Fruit fly (Drosophila melanogaster) whole organism, embryonic: ENCODE measurements around the gene CG5793.
A peak's percentile ranks its signal among the peaks of the same experiment; 100 is the strongest.

Experiments
- Adf1 ChIP-seq: fragments of 200-800 bp; sonication (Bioruptor generic); IDR thresholded peaks from 2 replicates; pipeline ENCODE4 v1.3.6; 2022; ENCODE audit warnings: missing biosample characterization, missing genetic modification characterization
- CG10209 ChIP-seq: fragments of 200-800 bp; sonication (Bioruptor generic); optimal IDR thresholded peaks from 3 replicates; lab custom pipeline; 2017; ENCODE audit warnings: missing biosample characterization, mild to moderate bottlenecking, missing genetic modification characterization, missing genetic modification reagents
- CG10979 ChIP-seq: fragments of 200-800 bp; sonication (Bioruptor generic); optimal IDR thresholded peaks from 2 replicates; lab custom pipeline; 2018; ENCODE audit warnings: missing biosample characterization, mild to moderate bottlenecking, missing genetic modification characterization, moderate library complexity
- CG12769 ChIP-seq: fragments of 200-800 bp; sonication (Bioruptor generic); optimal IDR thresholded peaks from 2 replicates; lab custom pipeline; 2019; ENCODE audit warnings: missing biosample characterization, mild to moderate bottlenecking, missing genetic modification characterization, moderate library complexity
- CG13123 ChIP-seq: fragments of 200-800 bp; sonication (Bioruptor generic); optimal IDR thresholded peaks from 2 replicates; lab custom pipeline; 2016; ENCODE audit warnings: missing biosample characterization, missing genetic modification characterization
- CG13287 ChIP-seq: fragments of 200-800 bp; sonication (Bioruptor generic); IDR thresholded peaks from 2 replicates; pipeline ENCODE4 v1.3.6; 2022; ENCODE audit warnings: missing biosample characterization, missing genetic modification characterization; ENCODE audit not compliant: partially characterized antibody
- CG13775 ChIP-seq: fragments of 200-800 bp; sonication (Bioruptor generic); optimal IDR thresholded peaks from 3 replicates; lab custom pipeline; 2017; ENCODE audit warnings: missing biosample characterization, mild to moderate bottlenecking, missing genetic modification characterization
- CG18011 ChIP-seq: fragments of 200-800 bp; sonication (Bioruptor generic); optimal IDR thresholded peaks from 2 replicates; lab custom pipeline; 2017; ENCODE audit warnings: missing biosample characterization, missing genetic modification characterization, mild to moderate bottlenecking, moderate library complexity, missing genotype
- CG18262 ChIP-seq: fragments of 200-800 bp; optimal IDR thresholded peaks from 3 replicates; lab custom pipeline; 2019; ENCODE audit warnings: missing biosample characterization, mild to moderate bottlenecking, missing genetic modification characterization, moderate library complexity
- CG31365 ChIP-seq: fragments of 200-800 bp; sonication (Bioruptor generic); optimal IDR thresholded peaks from 2 replicates; lab custom pipeline; 2018; ENCODE audit warnings: missing biosample characterization, mild to moderate bottlenecking, missing genetic modification characterization
- CG4282 ChIP-seq: fragments of 200-800 bp; sonication (Bioruptor generic); optimal IDR thresholded peaks from 2 replicates; lab custom pipeline; 2016; ENCODE audit warnings: missing biosample characterization, missing genetic modification characterization
- CG8089 ChIP-seq: fragments of 200-800 bp; sonication (Bioruptor generic); optimal IDR thresholded peaks from 3 replicates; lab custom pipeline; 2016; ENCODE audit warnings: missing biosample characterization, missing genetic modification characterization
- CG8944 ChIP-seq: fragments of 200-800 bp; sonication (Bioruptor generic); optimal IDR thresholded peaks from 3 replicates; lab custom pipeline; 2016; ENCODE audit warnings: missing biosample characterization, missing genetic modification characterization
- CG9437 ChIP-seq: fragments of 200-800 bp; sonication (Bioruptor generic); optimal IDR thresholded peaks from 2 replicates; lab custom pipeline; 2018; ENCODE audit warnings: missing biosample characterization, mild to moderate bottlenecking, missing genetic modification characterization
- CG9727 ChIP-seq: fragments of 200-800 bp; sonication (Bioruptor generic); optimal IDR thresholded peaks from 3 replicates; lab custom pipeline; 2017; ENCODE audit warnings: missing biosample characterization, mild to moderate bottlenecking, missing genetic modification characterization
- Dad ChIP-seq: fragments of 200-800 bp; sonication (Bioruptor generic); optimal IDR thresholded peaks from 3 replicates; lab custom pipeline; 2016; ENCODE audit warnings: missing biosample characterization, missing genetic modification characterization
- Deaf1 ChIP-seq: fragments of 200-800 bp; optimal IDR thresholded peaks from 3 replicates; lab custom pipeline; 2019; ENCODE audit warnings: missing biosample characterization, mild to moderate bottlenecking, missing genetic modification characterization, moderate library complexity
- HHEX ChIP-seq: fragments of 200-800 bp; sonication (Bioruptor generic); optimal IDR thresholded peaks from 3 replicates; lab custom pipeline; 2017; ENCODE audit warnings: missing biosample characterization, mild to moderate bottlenecking, missing genetic modification characterization, missing genetic modification reagents
- Hey ChIP-seq: fragments of 200-800 bp; sonication (Bioruptor generic); optimal IDR thresholded peaks from 3 replicates; lab custom pipeline; 2018; ENCODE audit warnings: missing biosample characterization, mild to moderate bottlenecking, missing genetic modification characterization
- Hr3 ChIP-seq: fragments of 200-800 bp; sonication (Bioruptor generic); optimal IDR thresholded peaks from 3 replicates; lab custom pipeline; 2016; ENCODE audit warnings: missing biosample characterization, missing genetic modification characterization
- Hsf ChIP-seq: fragments of 200-800 bp; sonication (Bioruptor generic); optimal IDR thresholded peaks from 3 replicates; lab custom pipeline; 2016; ENCODE audit warnings: missing biosample characterization, missing genetic modification characterization
- MBD-R2 ChIP-seq: fragments of 200-800 bp; sonication (Bioruptor generic); IDR thresholded peaks from 2 replicates; pipeline ENCODE4 v1.3.6; 2022; ENCODE audit warnings: missing biosample characterization, missing genetic modification characterization
- Mad ChIP-seq: fragments of 200-800 bp; sonication (Bioruptor generic); optimal IDR thresholded peaks from 2 replicates; lab custom pipeline; 2016; ENCODE audit warnings: missing biosample characterization, missing genetic modification characterization
- Scr ChIP-seq: fragments of 200-800 bp; sonication (Bioruptor generic); IDR thresholded peaks from 2 replicates; pipeline ENCODE4 v1.3.6; 2022; ENCODE audit warnings: missing biosample characterization, missing genetic modification characterization; ENCODE audit not compliant: partially characterized antibody
- Usf ChIP-seq: fragments of 200-800 bp; sonication (Bioruptor generic); optimal IDR thresholded peaks from 2 replicates; lab custom pipeline; 2017; ENCODE audit warnings: missing genotype, missing biosample characterization, missing genetic modification characterization
- Xbp1 ChIP-seq: fragments of 200-800 bp; sonication (Bioruptor generic); optimal IDR thresholded peaks from 3 replicates; lab custom pipeline; 2016; ENCODE audit warnings: missing biosample characterization, mild to moderate bottlenecking, missing genetic modification characterization
- abd-A ChIP-seq: fragments of 200-800 bp; sonication (Bioruptor generic); optimal IDR thresholded peaks from 3 replicates; lab custom pipeline; 2019; ENCODE audit warnings: missing biosample characterization, mild to moderate bottlenecking, missing genetic modification characterization, moderate library complexity
- bbx ChIP-seq: fragments of 200-800 bp; sonication (Bioruptor generic); IDR thresholded peaks from 2 replicates; pipeline ENCODE4 v1.3.6; 2022; ENCODE audit warnings: missing biosample characterization, missing genetic modification characterization; ENCODE audit not compliant: partially characterized antibody
- bcd ChIP-seq: fragments of 200-800 bp; sonication (Bioruptor generic); optimal IDR thresholded peaks from 2 replicates; lab custom pipeline; 2017; ENCODE audit warnings: missing biosample characterization, mild to moderate bottlenecking, missing genetic modification characterization
- bigmax ChIP-seq: fragments of 200-800 bp; sonication (Bioruptor generic); optimal IDR thresholded peaks from 2 replicates; lab custom pipeline; 2018; ENCODE audit warnings: missing biosample characterization, mild to moderate bottlenecking, missing genetic modification characterization
- cato ChIP-seq: fragments of 200-800 bp; sonication (Bioruptor generic); optimal IDR thresholded peaks from 2 replicates; lab custom pipeline; 2016; ENCODE audit warnings: missing biosample characterization, missing genetic modification characterization, borderline replicate concordance
- caup ChIP-seq: fragments of 200-800 bp; sonication (Bioruptor generic); optimal IDR thresholded peaks from 3 replicates; lab custom pipeline; 2017; ENCODE audit warnings: missing biosample characterization, mild to moderate bottlenecking, missing genetic modification characterization, moderate library complexity; ENCODE audit not compliant: severe bottlenecking
- dmrt11E ChIP-seq: fragments of 200-800 bp; sonication (Bioruptor generic); optimal IDR thresholded peaks from 3 replicates; lab custom pipeline; 2018; ENCODE audit warnings: missing biosample characterization, mild to moderate bottlenecking, missing genetic modification characterization, moderate library complexity
- dmrt99B ChIP-seq: fragments of 200-800 bp; sonication (Bioruptor generic); optimal IDR thresholded peaks from 2 replicates; lab custom pipeline; 2018; ENCODE audit warnings: missing biosample characterization, mild to moderate bottlenecking, missing genetic modification characterization, moderate library complexity
- gfzf ChIP-seq: fragments of 200-800 bp; sonication (Bioruptor generic); optimal IDR thresholded peaks from 2 replicates; lab custom pipeline; 2016; ENCODE audit warnings: missing biosample characterization, mild to moderate bottlenecking, missing genetic modification characterization, moderate library complexity
- klu ChIP-seq: fragments of 200-800 bp; sonication (Bioruptor generic); IDR thresholded peaks from 2 replicates; pipeline ENCODE4 v1.3.6; 2022; ENCODE audit warnings: missing biosample characterization, missing genetic modification characterization
- knrl ChIP-seq: fragments of 200-800 bp; sonication (Bioruptor generic); IDR thresholded peaks from 3 replicates; pipeline ENCODE4 v1.3.6; 2022; ENCODE audit warnings: missing biosample characterization, missing genetic modification characterization; ENCODE audit not compliant: partially characterized antibody
- nmo ChIP-seq: fragments of 200-800 bp; sonication (Bioruptor generic); optimal IDR thresholded peaks from 2 replicates; lab custom pipeline; 2018; ENCODE audit warnings: missing biosample characterization, mild to moderate bottlenecking, missing genetic modification characterization, moderate library complexity
- peb ChIP-seq: fragments of 200-800 bp; sonication (Bioruptor generic); IDR thresholded peaks from 2 replicates; pipeline ENCODE4 v1.3.6; 2022; ENCODE audit warnings: missing biosample characterization, missing genetic modification characterization
- prd ChIP-seq, 3 experiments: fragments of >200 bp in 2 of 3; fragments of 200-800 bp in 1 of 3; sonication (Bioruptor generic) in 1 of 3; optimal IDR thresholded peaks in 2 of 3; IDR thresholded peaks in 1 of 3; 2 replicates in 2 of 3; 3 replicates in 1 of 3; pipeline versions ENCODE4 v1.3.6 to Lab custom; 2017 to 2022; ENCODE audit warnings: missing biosample characterization in 1 of 3, missing genetic modification characterization in 1 of 3
- pum ChIP-seq: fragments of 200-800 bp; sonication (Bioruptor generic); optimal IDR thresholded peaks from 2 replicates; lab custom pipeline; 2016; ENCODE audit warnings: missing biosample characterization, missing genetic modification characterization
- ranshi ChIP-seq: fragments of 200-800 bp; sonication (Bioruptor generic); IDR thresholded peaks from 2 replicates; pipeline ENCODE4 v1.3.6; 2022; ENCODE audit warnings: missing biosample characterization, missing genetic modification characterization
- run ChIP-seq: fragments of 200-800 bp; sonication (Bioruptor generic); optimal IDR thresholded peaks from 3 replicates; lab custom pipeline; 2018; ENCODE audit warnings: missing biosample characterization, mild to moderate bottlenecking, missing genetic modification characterization
- sens ChIP-seq: fragments of 200-800 bp; sonication (Bioruptor generic); peaks from one replicate; lab custom pipeline; 2016; ENCODE audit warnings: missing biosample characterization, missing genetic modification characterization
- sim ChIP-seq: fragments of 200-800 bp; sonication (Bioruptor generic); IDR thresholded peaks from 2 replicates; pipeline ENCODE4 v1.3.6; 2022; ENCODE audit warnings: missing biosample characterization, missing genetic modification characterization
- twi ChIP-seq: fragments of 200-800 bp; optimal IDR thresholded peaks from 2 replicates; lab custom pipeline; 2019; ENCODE audit warnings: missing biosample characterization, mild to moderate bottlenecking, missing genetic modification characterization, moderate library complexity
- wdn ChIP-seq: fragments of 200-800 bp; sonication (Bioruptor generic); IDR thresholded peaks from 2 replicates; pipeline ENCODE4 v1.3.6; 2022; ENCODE audit warnings: missing biosample characterization, missing genetic modification characterization
- zfh1 ChIP-seq: fragments of 200-800 bp; sonication (Bioruptor generic); IDR thresholded peaks from 3 replicates; pipeline ENCODE4 v1.3.6; 2022; ENCODE audit warnings: missing biosample characterization, missing genetic modification characterization

Gene CG5793

DNA sequence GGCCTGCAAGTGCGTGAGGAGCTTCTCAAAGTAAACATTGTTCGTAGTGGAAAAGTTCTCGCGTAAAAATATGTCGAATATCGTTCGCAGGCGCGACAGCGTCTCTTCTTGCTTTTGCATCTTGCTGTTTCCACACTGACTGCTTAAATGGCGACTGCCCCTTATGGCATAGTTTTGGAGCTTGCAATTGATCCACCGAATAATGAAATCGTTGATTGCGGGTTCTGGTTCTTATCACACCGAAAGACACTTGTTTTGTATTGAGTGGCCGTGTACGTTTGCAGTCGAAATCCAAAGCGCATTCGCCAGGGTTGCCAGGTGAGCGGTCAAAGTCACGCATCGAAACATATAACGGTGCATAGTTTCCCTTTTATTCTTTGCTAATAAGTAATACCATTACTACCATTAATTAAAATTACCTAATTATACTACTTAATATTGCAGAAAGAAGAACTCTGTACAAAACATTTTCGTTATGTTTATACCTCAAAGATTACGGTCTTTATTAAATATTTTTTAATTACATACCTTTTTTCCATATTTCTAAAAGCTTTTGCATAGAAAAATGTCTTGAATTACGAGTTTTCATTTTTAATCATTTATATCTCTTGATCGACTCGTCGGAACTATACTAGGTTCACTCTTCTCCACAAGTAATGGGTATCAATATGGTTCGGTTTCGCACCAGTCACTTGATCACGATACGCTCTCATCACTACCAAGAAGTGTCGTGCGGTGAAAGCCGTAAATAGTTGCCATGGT lies 25.7 kb upstream of the CG5793 start, which contains the start of the genes CG7044 and Tbc1d22 (continued):
- TF ChIP-seq knrl (GFP tag; lab: Robert Waterston, UW) (peak; percentile 53; the same call in 2 of the 3 replicates), CG4282 (GFP tag; lab: Kevin White, UChicago) (no peak), pum (peak; percentile 49), CG10979 (tag; lab: Kevin White, UChicago) (peak; percentile 24), CG18011 (GFP tag; lab: Kevin White, UChicago) (no peak), dmrt11E (tag; lab: Kevin White, UChicago) (peak; percentile 62), Hey (no peak), bbx (no peak; the same call in 1 of the 2 replicates), Scr (GFP tag; lab: Robert Waterston, UW) (peak; percentile 39), Hr3 (GFP tag; lab: Kevin White, UChicago) (peak; percentile 69), twi (tag; lab: Kevin White, UChicago) (peak; percentile 22), CG10209 (GFP tag; lab: Kevin White, UChicago) (peak; percentile 29), caup (GFP tag; lab: Kevin White, UChicago) (no peak), bigmax (GFP tag; lab: Kevin White, UChicago) (no peak), Dad (no peak), CG13775 (GFP tag; lab: Kevin White, UChicago) (peak; percentile 63), CG13287 (0 out of 2 replicates have a peak, but pooled peaks have one; percentile 7), ranshi (peak; percentile 3; the same call in 1 of the 2 replicates), prd (optimal IDR thresholded peaks at IDR 0.05; lab: Kevin White, UChicago) (no peak), prd (GFP tag; IDR thresholded peaks at IDR 0.05; lab: Robert Waterston, UW) (peak; percentile 57; the same call in 2 of the 3 replicates), CG9727 (peak; percentile 64), Adf1 (GFP tag; lab: Robert Waterston, UW) (no peak), wdn (GFP tag; lab: Robert Waterston, UW) (no peak), abd-A (tag; lab: Kevin White, UChicago) (no peak), nmo (GFP tag; lab: Kevin White, UChicago) (peak; percentile 77), CG12769 (tag; lab: Kevin White, UChicago) (no peak), klu (GFP tag; lab: Robert Waterston, UW) (no peak), Xbp1 (GFP tag; lab: Kevin White, UChicago) (peak; percentile 71), cato (peak; percentile 16), peb (GFP tag; lab: Robert Waterston, UW) (no peak), Usf (GFP tag; lab: Kevin White, UChicago) (peak; percentile 45), Deaf1 (no peak), CG8089 (peak; percentile 18), CG8944 (GFP tag; lab: Kevin White, UChicago) (peak; percentile 17), HHEX (no peak), Hsf (GFP tag; lab: Kevin White, UChicago) (peak; percentile 51), gfzf (GFP tag; lab: Kevin White, UChicago) (peak; percentile 75), CG9437 (GFP tag; lab: Kevin White, UChicago) (peak; percentile 51), run (tag; lab: Kevin White, UChicago) (no peak), bcd (GFP tag; lab: Kevin White, UChicago) (peak; percentile 51), CG18262 (tag; lab: Kevin White, UChicago) (peak; percentile 51), Mad (no peak), CG13123 (peak; percentile 32), MBD-R2 (GFP tag; lab: Robert Waterston, UW) (peak; percentile 63), sim (GFP tag; lab: Robert Waterston, UW) (no peak), zfh1 (GFP tag; lab: Robert Waterston, UW) (0 out of 3 replicates have a peak, but pooled peaks have one; percentile 28), dmrt99B (no peak), CG31365 (tag; lab: Kevin White, UChicago) (no peak), sens (GFP tag; lab: Kevin White, UChicago) (peak; percentile 84)
